Fruit fly (Drosophila melanogaster): ENCODE data around the gene MTA1-like.

The MTA1-like gene

dm6 chr3R:5620387-5620956 lies 28.1 kb downstream of the MTA1-like start (continued):
- TF ChIP-seq tin (GFP tag; optimal IDR thresholded peaks at IDR 0.05) (peak; percentile 47), CG33213 (GFP tag; optimal IDR thresholded peaks at IDR 0.05) (no peak), CG9609 (GFP tag; optimal IDR thresholded peaks at IDR 0.05) (peak; percentile 57), pros (GFP tag; optimal IDR thresholded peaks at IDR 0.05) (no peak), Bteb2 (GFP tag; optimal IDR thresholded peaks at IDR 0.05) (no peak), CG16813 (GFP tag; IDR thresholded peaks at IDR 0.05; ENCODE audit: partially characterized antibody) (no peak), Dad (GFP tag; optimal IDR thresholded peaks at IDR 0.05) (peak; percentile 23), Rx (GFP tag; IDR thresholded peaks at IDR 0.05) (peak; percentile 75), CG10267 (tag; optimal IDR thresholded peaks at IDR 0.05) (peak; percentile 47), mld (GFP tag; IDR thresholded peaks at IDR 0.05; ENCODE audit: partially characterized antibody) (no peak), CG11696 (GFP tag; IDR thresholded peaks at IDR 0.05) (no peak), CG1529 (GFP tag; optimal IDR thresholded peaks at IDR 0.05) (peak; percentile 42), hkb (optimal IDR thresholded peaks at IDR 0.05) (no peak), hkb (GFP tag; IDR thresholded peaks at IDR 0.05) (peak; percentile 71), CG2678 (tag; optimal IDR thresholded peaks at IDR 0.05) (peak; percentile 80), grau (tag; optimal IDR thresholded peaks at IDR 0.05) (peak; percentile 54), CG17359 (tag; optimal IDR thresholded peaks at IDR 0.05) (peak; percentile 78), CG5180 (GFP tag; optimal IDR thresholded peaks at IDR 0.05) (peak; percentile 62), ftz-f1 (GFP tag; optimal IDR thresholded peaks at IDR 0.05) (no peak), nau (GFP tag; optimal IDR thresholded peaks at IDR 0.05) (no peak), sna (GFP tag; IDR thresholded peaks at IDR 0.05; ENCODE audit: partially characterized antibody) (no peak), bbx (GFP tag; IDR thresholded peaks at IDR 0.05; ENCODE audit: partially characterized antibody) (no peak), trh (GFP tag; optimal IDR thresholded peaks at IDR 0.05) (no peak), CG15479 (GFP tag; optimal IDR thresholded peaks at IDR 0.05) (no peak), bowl (GFP tag; IDR thresholded peaks at IDR 0.05) (0 out of 2 replicates have a peak, but pooled peaks have one; percentile 14), zfh2 (GFP tag; optimal IDR thresholded peaks at IDR 0.05) (peak; percentile 38), ab (GFP tag; optimal IDR thresholded peaks at IDR 0.05) (peak; percentile 48), CG2889 (GFP tag; IDR thresholded peaks at IDR 0.05) (no peak), corto (GFP tag; optimal IDR thresholded peaks at IDR 0.05) (peak; percentile 32), dysf (GFP tag; IDR thresholded peaks at IDR 0.05) (peak; percentile 70), CG15269 (tag; optimal IDR thresholded peaks at IDR 0.05) (peak; percentile 58), E2f1 (GFP tag; IDR thresholded peaks at IDR 0.05) (peak; percentile 23; the same call in 1 of the 2 replicates), stwl (tag; optimal IDR thresholded peaks at IDR 0.05) (no peak), dpn (GFP tag; optimal IDR thresholded peaks at IDR 0.05) (peak; percentile 72 to 73), CG10321 (GFP tag; IDR thresholded peaks at IDR 0.05) (0 out of 2 replicates have a peak, but pooled peaks have one; percentile 3), HLH54F (GFP tag; optimal IDR thresholded peaks at IDR 0.05) (peak; percentile 30), Oli (tag; optimal IDR thresholded peaks at IDR 0.05) (peak; percentile 82), Drgx (GFP tag; IDR thresholded peaks at IDR 0.05) (peak; percentile 49; the same call in 1 of the 2 replicates), pan (optimal IDR thresholded peaks at IDR 0.05) (no peak), pan (GFP tag; optimal IDR thresholded peaks at IDR 0.05 in 1 of 2, IDR thresholded peaks at IDR 0.05 in 1 of 2) (peak in 1 of 2 experiments; percentile 68), cato (GFP tag; optimal IDR thresholded peaks at IDR 0.05; ENCODE audit: borderline replicate concordance) (peak; percentile 42), ap (GFP tag; IDR thresholded peaks at IDR 0.05) (peak; percentile 53), CG14965 (GFP tag; optimal IDR thresholded peaks at IDR 0.05; ENCODE audit: borderline replicate concordance) (no peak), D (optimal IDR thresholded peaks at IDR 0.05) (no peak), D (GFP tag; optimal IDR thresholded peaks at IDR 0.05) (peak; percentile 71), bcd (GFP tag; optimal IDR thresholded peaks at IDR 0.05) (peak; percentile 59), Hr51 (GFP tag; optimal IDR thresholded peaks at IDR 0.05) (peak in 1 of 2 experiments; percentile 70), Nf-YC (tag; optimal IDR thresholded peaks at IDR 0.05) (peak; percentile 31), ara (GFP tag; IDR thresholded peaks at IDR 0.05) (peak; percentile 52), CG7839 (tag; optimal IDR thresholded peaks at IDR 0.05) (peak; percentile 72)
